Worm (Caenorhabditis elegans): Measurements from ENCODE around the gene B0228.9.

DNA sequence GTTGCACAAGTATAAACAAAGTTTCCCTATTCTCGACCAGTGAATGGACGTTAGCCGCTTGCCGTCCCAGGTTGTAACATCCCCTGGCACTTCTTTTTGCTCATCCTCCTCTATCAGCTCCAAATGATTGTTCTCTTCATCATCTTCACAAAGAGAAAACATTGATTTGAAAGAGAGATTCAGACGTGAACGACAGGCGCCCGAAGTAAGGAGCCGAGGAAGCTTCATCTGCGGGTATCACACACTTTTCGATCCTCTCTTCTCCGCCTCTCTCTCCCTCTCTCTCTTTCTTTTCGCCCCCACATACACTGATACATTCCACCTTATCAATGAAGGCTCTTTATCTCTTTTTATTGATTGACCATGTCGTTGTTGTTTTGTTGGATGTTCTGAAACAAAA lies 40.7 kb downstream of the B0228.9 start:
- TF ChIP-seq lin-15B (tag; optimal IDR thresholded peaks at IDR 0.05): no peak
- no peak for TF ChIP-seq aly-2 (tag; optimal IDR thresholded peaks at IDR 0.05)
- no peak for TF ChIP-seq fkh-10 (GFP tag; optimal IDR thresholded peaks at IDR 0.05)
- no peak for TF ChIP-seq ceh-16 (tag; optimal IDR thresholded peaks at IDR 0.05)
- TF ChIP-seq mdl-1 (tag; optimal IDR thresholded peaks at IDR 0.05): no peak
- TF ChIP-seq elt-3 (tag; optimal IDR thresholded peaks at IDR 0.05): no peak
- no peak for TF ChIP-seq fos-1 (tag; optimal IDR thresholded peaks at IDR 0.05)
- TF ChIP-seq snpc-4 (tag; optimal IDR thresholded peaks at IDR 0.05): no peak
- no peak for TF ChIP-seq egl-5 (tag; optimal IDR thresholded peaks at IDR 0.05)

Data from whole organism, L3 larva.